Worm (Caenorhabditis elegans) whole organism, young adult: ENCODE results near the gene F22B5.5.

Experiments used
- B0019.2 ChIP-seq: fragments of 200-800 bp; sonication (Bioruptor generic); conservative IDR thresholded peaks from 2 replicates; pipeline ENCODE4 v1.3.6; 2022; ENCODE audit warnings: missing genetic modification reagents, missing genetic modification characterization, missing compliant biosample characterization
- B0035.1 ChIP-seq: sonication (generic microtip); optimal IDR thresholded peaks from 2 replicates; lab custom pipeline; 2016; ENCODE audit warnings: missing genetic modification characterization, mild to moderate bottlenecking, missing compliant biosample characterization, missing genotype, missing genetic modification reagents
- B0336.3 ChIP-seq: fragments of 200-800 bp; sonication (Bioruptor generic); IDR thresholded peaks from 2 replicates; pipeline ENCODE4 v1.3.6; 2022; ENCODE audit warnings: missing genetic modification characterization, missing compliant biosample characterization
- C17E4.6 ChIP-seq: fragments of 200-800 bp; sonication (Bioruptor generic); IDR thresholded peaks from 2 replicates; pipeline ENCODE4 v1.3.6; 2022; ENCODE audit warnings: missing genetic modification reagents, missing genetic modification characterization, missing compliant biosample characterization
- F10E7.11 ChIP-seq: sonication (generic microtip); optimal IDR thresholded peaks from 2 replicates; lab custom pipeline; 2017; ENCODE audit warnings: mild to moderate bottlenecking, missing genetic modification characterization, moderate library complexity, missing compliant biosample characterization
- F39B2.1 ChIP-seq: fragments of 200-800 bp; sonication (Bioruptor generic); IDR thresholded peaks from 2 replicates; pipeline ENCODE4 v1.3.6; 2022; ENCODE audit warnings: missing genetic modification reagents, missing genetic modification characterization, missing compliant biosample characterization
- F52B5.7 ChIP-seq: sonication (generic microtip); optimal IDR thresholded peaks from 2 replicates; lab custom pipeline; 2016; ENCODE audit warnings: mild to moderate bottlenecking, missing genetic modification characterization, missing compliant biosample characterization
- F57A8.1 ChIP-seq: fragments of 200-800 bp; sonication (Bioruptor generic); optimal IDR thresholded peaks from 2 replicates; lab custom pipeline; 2018; ENCODE audit warnings: mild to moderate bottlenecking, missing genetic modification characterization, moderate library complexity, missing compliant biosample characterization
- K12H6.12 ChIP-seq: fragments of 200-800 bp; sonication (Bioruptor generic); optimal IDR thresholded peaks from 2 replicates; lab custom pipeline; 2018; ENCODE audit warnings: mild to moderate bottlenecking, missing genetic modification characterization, missing compliant biosample characterization
- Y67H2A.10 ChIP-seq: fragments of 200-800 bp; sonication (Bioruptor generic); conservative IDR thresholded peaks from 2 replicates; pipeline ENCODE4 v1.3.6; 2022; ENCODE audit warnings: missing genetic modification reagents, missing genetic modification characterization, missing compliant biosample characterization
- Y95B8A.8 ChIP-seq: fragments of 200-800 bp; sonication (Bioruptor generic); IDR thresholded peaks from 2 replicates; pipeline ENCODE4 v1.3.6; 2022; ENCODE audit warnings: missing genetic modification reagents, missing genetic modification characterization, missing compliant biosample characterization
- aptf-3 ChIP-seq: fragments of 200-800 bp; sonication (Bioruptor generic); IDR thresholded peaks from 2 replicates; pipeline ENCODE4 v1.3.6; 2022; ENCODE audit warnings: missing genetic modification characterization, missing compliant biosample characterization
- attf-5 ChIP-seq: fragments of 200-800 bp; sonication (Bioruptor generic); optimal IDR thresholded peaks from 2 replicates; lab custom pipeline; 2018; ENCODE audit warnings: mild to moderate bottlenecking, missing genetic modification characterization, missing compliant biosample characterization
- bed-1 ChIP-seq: fragments of 200-800 bp; sonication (Bioruptor generic); IDR thresholded peaks from 2 replicates; pipeline ENCODE4 v1.3.6; 2022; ENCODE audit warnings: missing genetic modification reagents, missing genetic modification characterization, missing compliant biosample characterization
- ccch-3 ChIP-seq: fragments of 200-800 bp; sonication (Bioruptor generic); optimal IDR thresholded peaks from 2 replicates; lab custom pipeline; 2018; ENCODE audit warnings: mild to moderate bottlenecking, missing genetic modification characterization, missing compliant biosample characterization
- ceh-40 ChIP-seq: fragments of 200-800 bp; sonication (Bioruptor generic); IDR thresholded peaks from 2 replicates; pipeline ENCODE4 v1.3.6; 2022; ENCODE audit warnings: missing genetic modification characterization, missing compliant biosample characterization
- ceh-58 ChIP-seq: fragments of 200-800 bp; sonication (Bioruptor generic); IDR thresholded peaks from 2 replicates; pipeline ENCODE4 v1.3.6; 2022; ENCODE audit warnings: missing genetic modification characterization, missing compliant biosample characterization
- ceh-79 ChIP-seq: sonication (generic microtip); optimal IDR thresholded peaks from 2 replicates; lab custom pipeline; 2017; ENCODE audit warnings: mild to moderate bottlenecking, missing genetic modification characterization, missing compliant biosample characterization
- ceh-91 ChIP-seq: fragments of 200-800 bp; sonication (Bioruptor generic); IDR thresholded peaks from 2 replicates; pipeline ENCODE4 v1.3.6; 2022; ENCODE audit warnings: missing genetic modification reagents, missing genetic modification characterization, missing compliant biosample characterization
- chd-7 ChIP-seq: sonication (generic microtip); optimal IDR thresholded peaks from 2 replicates; lab custom pipeline; 2016; ENCODE audit warnings: mild to moderate bottlenecking, missing genetic modification characterization, moderate library complexity, missing compliant biosample characterization
- dox-1 ChIP-seq: fragments of 200-800 bp; sonication (Bioruptor generic); IDR thresholded peaks from 2 replicates; pipeline ENCODE4 v1.3.6; 2022; ENCODE audit warnings: missing genetic modification reagents, missing genetic modification characterization, missing compliant biosample characterization
- dpl-1 ChIP-seq: fragments of 150-350 bp; optimal IDR thresholded peaks from 2 replicates; lab custom pipeline; 2014; ENCODE audit warnings: missing biosample characterization, missing genetic modification reagents, missing genetic modification characterization
- efl-1 ChIP-seq: fragments of 150-350 bp; optimal IDR thresholded peaks from 2 replicates; lab custom pipeline; 2014; ENCODE audit warnings: missing biosample characterization, missing genetic modification reagents, missing genetic modification characterization
- egl-18 ChIP-seq: fragments of 200-800 bp; sonication (Bioruptor generic); IDR thresholded peaks from 2 replicates; pipeline ENCODE4 v1.3.6; 2022; ENCODE audit warnings: missing genetic modification reagents, missing genetic modification characterization, missing compliant biosample characterization
- egrh-3 ChIP-seq: fragments of 200-800 bp; sonication (Bioruptor generic); IDR thresholded peaks from 2 replicates; pipeline ENCODE4 v1.3.6; 2022; ENCODE audit warnings: missing genetic modification reagents, missing genetic modification characterization, missing compliant biosample characterization
- ets-4 ChIP-seq: fragments of 200-800 bp; sonication (Bioruptor generic); optimal IDR thresholded peaks from 2 replicates; lab custom pipeline; 2018; ENCODE audit warnings: mild to moderate bottlenecking, missing genetic modification characterization, missing compliant biosample characterization
- gei-17 ChIP-seq: fragments of 200-800 bp; sonication (Bioruptor generic); optimal IDR thresholded peaks from 2 replicates; lab custom pipeline; 2018; ENCODE audit warnings: mild to moderate bottlenecking, missing genetic modification characterization, missing compliant biosample characterization
- hsf-1 ChIP-seq: fragments of 200-800 bp; sonication (Bioruptor generic); IDR thresholded peaks from 2 replicates; pipeline ENCODE4 v1.3.6; 2022; ENCODE audit warnings: missing genetic modification reagents, missing genetic modification characterization, missing compliant biosample characterization
- lag-1 ChIP-seq: fragments of 200-800 bp; sonication (Bioruptor generic); IDR thresholded peaks from 2 replicates; pipeline ENCODE4 v1.3.6; 2022; ENCODE audit warnings: missing genetic modification reagents, missing genetic modification characterization, missing compliant biosample characterization
- let-607 ChIP-seq, 2 experiments: fragments of 200-800 bp in 1 of 2; sonication (Bioruptor generic) in 1 of 2; sonication (generic microtip) in 1 of 2; optimal IDR thresholded peaks; 2 replicates each; lab custom pipeline; 2016 to 2018; ENCODE audit warnings: mild to moderate bottlenecking in 2 of 2, missing compliant biosample characterization in 2 of 2, missing genetic modification characterization in 2 of 2, moderate library complexity in 2 of 2, missing genotype in 1 of 2
- lin-40 ChIP-seq: sonication (generic microtip); optimal IDR thresholded peaks from 2 replicates; lab custom pipeline; 2016; ENCODE audit warnings: missing genetic modification characterization, mild to moderate bottlenecking, missing compliant biosample characterization, missing genotype, missing genetic modification reagents
- lin-54 ChIP-seq: fragments of 200-800 bp; sonication (Bioruptor generic); optimal IDR thresholded peaks from 2 replicates; lab custom pipeline; 2018; ENCODE audit warnings: mild to moderate bottlenecking, missing genetic modification characterization, missing compliant biosample characterization
- lsl-1 ChIP-seq: fragments of 200-800 bp; sonication (Bioruptor generic); optimal IDR thresholded peaks from 2 replicates; lab custom pipeline; 2018; ENCODE audit warnings: mild to moderate bottlenecking, missing genetic modification characterization, moderate library complexity, missing compliant biosample characterization
- madf-10 ChIP-seq: sonication (generic microtip); optimal IDR thresholded peaks from 2 replicates; lab custom pipeline; 2016; ENCODE audit warnings: mild to moderate bottlenecking, missing genetic modification characterization, missing compliant biosample characterization
- madf-6 ChIP-seq: fragments of 200-800 bp; sonication (Bioruptor generic); IDR thresholded peaks from 2 replicates; pipeline ENCODE4 v1.3.6; 2022; ENCODE audit warnings: missing genetic modification reagents, missing genetic modification characterization, missing compliant biosample characterization
- mel-28 ChIP-seq: sonication (generic microtip); optimal IDR thresholded peaks from 2 replicates; lab custom pipeline; 2016; ENCODE audit warnings: borderline replicate concordance, mild to moderate bottlenecking, missing genetic modification characterization, missing compliant biosample characterization
- nfya-1 ChIP-seq: sonication (generic microtip); optimal IDR thresholded peaks from 2 replicates; lab custom pipeline; 2017; ENCODE audit warnings: antibody characterized with exemption, missing compliant biosample characterization, missing genetic modification characterization, borderline replicate concordance; ENCODE audit not compliant: insufficient read depth
- nfya-2 ChIP-seq: fragments of 200-800 bp; sonication (Bioruptor generic); IDR thresholded peaks from 2 replicates; pipeline ENCODE4 v1.3.6; 2022; ENCODE audit warnings: missing genetic modification reagents, missing genetic modification characterization, missing compliant biosample characterization
- pbrm-1 ChIP-seq: fragments of 200-800 bp; sonication (Bioruptor generic); IDR thresholded peaks from 2 replicates; pipeline ENCODE4 v1.3.6; 2022; ENCODE audit warnings: missing genetic modification reagents, missing genetic modification characterization, missing compliant biosample characterization
- rec-8 ChIP-seq, 2 experiments: sonication (generic microtip); optimal IDR thresholded peaks; 2 replicates each; lab custom pipeline; 2016; ENCODE audit warnings: mild to moderate bottlenecking in 2 of 2, missing genetic modification characterization in 2 of 2, missing genetic modification reagents in 2 of 2, missing genotype in 2 of 2, missing biosample characterization in 1 of 2, missing compliant biosample characterization in 1 of 2, moderate library complexity in 1 of 2
- repo-1 ChIP-seq: sonication (generic microtip); optimal IDR thresholded peaks from 2 replicates; lab custom pipeline; 2017; ENCODE audit warnings: mild to moderate bottlenecking, missing genetic modification characterization, missing compliant biosample characterization
- snpc-1.1 ChIP-seq: sonication (generic microtip); optimal IDR thresholded peaks from 2 replicates; lab custom pipeline; 2017; ENCODE audit warnings: missing genetic modification characterization, mild to moderate bottlenecking, missing compliant biosample characterization, antibody characterized with exemption, moderate library complexity, missing genotype, missing genetic modification reagents; ENCODE audit not compliant: insufficient read depth
- sptf-2 ChIP-seq: fragments of 200-800 bp; sonication (Bioruptor generic); optimal IDR thresholded peaks from 2 replicates; lab custom pipeline; 2018; ENCODE audit warnings: mild to moderate bottlenecking, missing genetic modification characterization, missing compliant biosample characterization
- tlf-1 ChIP-seq: fragments of 200-800 bp; sonication (Bioruptor generic); optimal IDR thresholded peaks from 2 replicates; lab custom pipeline; 2018; ENCODE audit warnings: mild to moderate bottlenecking, missing genetic modification characterization, missing compliant biosample characterization
- zfh-2 ChIP-seq: fragments of 200-800 bp; sonication (Bioruptor generic); conservative IDR thresholded peaks from 2 replicates; pipeline ENCODE4 v1.3.6; 2022; ENCODE audit warnings: missing genetic modification reagents, missing genetic modification characterization, missing compliant biosample characterization
- zim-3 ChIP-seq: sonication (generic microtip); optimal IDR thresholded peaks from 2 replicates; lab custom pipeline; 2017; ENCODE audit warnings: mild to moderate bottlenecking, missing genetic modification characterization, moderate library complexity, missing compliant biosample characterization

F22B5.5 gene

DNA sequence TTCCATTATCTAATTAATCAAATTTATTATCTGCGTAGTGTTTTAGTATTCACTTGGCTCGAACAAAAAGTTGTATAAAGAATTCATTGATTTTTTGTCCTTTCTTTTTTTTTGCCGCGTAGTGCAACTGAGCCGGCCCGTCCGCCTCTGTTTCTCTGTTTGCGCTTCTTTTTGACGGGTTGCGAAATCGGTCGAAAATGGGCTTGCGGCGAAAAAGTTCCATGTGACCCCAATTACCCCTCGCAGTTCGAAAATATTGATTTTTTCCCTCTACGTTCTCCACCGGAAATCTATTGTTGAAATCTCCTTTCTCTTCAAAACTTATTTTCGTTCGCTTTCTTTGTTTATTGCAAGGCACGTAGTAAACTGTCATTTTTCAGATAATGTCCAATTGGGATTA lies 3.0 kb upstream of the F22B5.5 start, which contains the start of gene zyg-9 (continued):
- peak; percentile 26 for TF ChIP-seq lin-54 (GFP tag; lab: Kevin White, UChicago)
- TF ChIP-seq nfya-1 (tag; lab: Kevin White, UChicago) = no peak
- 0 out of 2 replicates have a peak, but pooled peaks have one; percentile 22 for TF ChIP-seq pbrm-1 (GFP tag; lab: Robert Waterston, UW)
- no peak for TF ChIP-seq F57A8.1 (GFP tag; lab: Kevin White, UChicago)
- TF ChIP-seq mel-28 (tag; lab: Kevin White, UChicago) = no peak
- peak; percentile 69; the same call in 1 of the 2 replicates for TF ChIP-seq zfh-2 (GFP tag; lab: Robert Waterston, UW)
- no peak for TF ChIP-seq ccch-3
- no peak for TF ChIP-seq repo-1
- TF ChIP-seq ceh-58 (GFP tag; lab: Robert Waterston, UW) = no peak
- TF ChIP-seq Y95B8A.8 (GFP tag; lab: Robert Waterston, UW) = no peak
- TF ChIP-seq ceh-91 (GFP tag; lab: Robert Waterston, UW) = no peak
- TF ChIP-seq B0035.1 (tag; lab: Kevin White, UChicago) = no peak
- TF ChIP-seq K12H6.12 (tag; lab: Kevin White, UChicago) = no peak
- no peak for TF ChIP-seq F39B2.1 (GFP tag; lab: Robert Waterston, UW)
- no peak for TF ChIP-seq dox-1 (GFP tag; lab: Robert Waterston, UW)
- no peak for TF ChIP-seq tlf-1 (GFP tag; lab: Kevin White, UChicago)

DNA sequence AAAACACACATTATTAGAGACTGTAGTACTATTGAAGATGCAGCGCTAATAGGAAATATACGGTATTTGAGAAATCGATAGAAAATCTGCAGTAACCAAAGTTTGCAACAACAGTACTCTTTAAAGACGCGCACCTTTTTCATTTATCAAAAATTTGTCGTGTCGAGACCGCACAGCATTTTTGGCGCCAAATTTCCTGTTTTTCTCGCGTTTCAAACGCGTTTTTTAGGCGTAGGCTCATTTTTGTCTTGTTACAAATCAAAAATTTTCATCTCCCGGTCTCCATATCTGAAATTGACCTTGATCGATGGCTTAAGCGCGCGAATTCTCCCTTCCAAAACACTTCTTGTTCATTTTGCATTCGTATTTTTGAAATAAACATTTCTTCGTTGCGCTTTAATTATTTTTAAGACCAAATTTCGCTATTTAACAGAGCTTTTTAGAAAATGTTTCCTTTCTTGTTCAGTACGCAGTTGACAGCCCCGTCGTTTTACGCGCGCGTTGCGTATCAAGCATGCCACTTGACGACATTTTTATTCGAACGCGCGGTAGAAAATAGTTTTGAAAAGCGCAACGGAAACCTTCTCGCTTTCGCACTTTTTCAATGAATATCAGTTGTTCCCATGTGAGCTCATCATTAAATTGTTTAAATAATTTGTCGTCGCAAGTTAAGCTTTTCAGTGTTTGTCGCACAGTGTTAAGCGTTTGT lies 2.4 kb upstream of the F22B5.5 start:
- TF ChIP-seq chd-7 (tag; lab: Kevin White, UChicago) (no peak), B0019.2 (GFP tag; lab: Robert Waterston, UW) (no peak), snpc-1.1 (tag; lab: Kevin White, UChicago) (no peak), lsl-1 (GFP tag; lab: Kevin White, UChicago) (peak; percentile 81), madf-10 (tag; lab: Kevin White, UChicago) (no peak), egl-18 (no peak), lag-1 (GFP tag; lab: Robert Waterston, UW) (no peak), dpl-1 (peak; percentile 76), madf-6 (GFP tag; lab: Robert Waterston, UW) (peak; percentile 94), efl-1 (GFP tag; lab: Kevin White, UChicago) (peak; percentile 89), zim-3 (tag; lab: Kevin White, UChicago) (no peak), ceh-40 (GFP tag; lab: Robert Waterston, UW) (no peak), bed-1 (GFP tag; lab: Robert Waterston, UW) (no peak), attf-5 (GFP tag; lab: Kevin White, UChicago) (no peak), Y67H2A.10 (no peak), B0336.3 (no peak), F10E7.11 (no peak), dox-1 (GFP tag; lab: Robert Waterston, UW) (0 out of 2 replicates have a peak, but pooled peaks have one; percentile 18), aptf-3 (GFP tag; lab: Robert Waterston, UW) (no peak), let-607 (tag; optimal IDR thresholded peaks at IDR 0.05; lab: Kevin White, UChicago) (no peak), rec-8 (tag; optimal IDR thresholded peaks at IDR 0.05; lab: Kevin White, UChicago) (no peak), F52B5.7 (tag; lab: Kevin White, UChicago) (no peak), sptf-2 (GFP tag; lab: Kevin White, UChicago) (no peak), hsf-1 (peak; percentile 74), gei-17 (GFP tag; lab: Kevin White, UChicago) (no peak), ceh-79 (tag; lab: Kevin White, UChicago) (no peak), lin-54 (GFP tag; lab: Kevin White, UChicago) (peak; percentile 22), C17E4.6 (GFP tag; lab: Robert Waterston, UW) (no peak), lin-40 (tag; lab: Kevin White, UChicago) (no peak), ets-4 (GFP tag; lab: Kevin White, UChicago) (no peak), ccch-3 (no peak), egrh-3 (no peak), nfya-2 (GFP tag; lab: Robert Waterston, UW) (no peak)
